Worm (Caenorhabditis elegans): ENCODE data around the gene F56H9.9.

DNA sequence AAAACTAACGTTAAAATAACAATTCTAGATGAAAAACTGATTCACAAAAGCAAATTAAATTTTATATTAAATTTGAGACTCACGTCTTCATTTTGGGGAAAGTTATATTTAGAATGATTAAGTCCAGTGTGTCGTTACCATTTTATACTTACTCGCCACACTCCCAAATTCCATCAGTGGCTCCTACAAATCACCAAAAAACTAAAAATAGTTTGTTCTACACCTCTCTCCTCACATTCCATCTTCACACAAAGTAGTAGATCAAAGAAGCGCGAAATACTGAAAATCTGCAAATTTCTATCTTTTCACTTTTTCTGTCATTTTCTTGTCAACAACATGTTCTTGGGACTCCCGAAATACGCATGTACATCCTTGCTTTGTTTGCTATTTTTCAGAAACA lies 15.4 kb downstream of the F56H9.9 start, which contains the start of gene ZC116.5:
- TF ChIP-seq mdl-1 (tag; optimal IDR thresholded peaks at IDR 0.05) = no peak
- no peak for TF ChIP-seq lin-15B (tag; optimal IDR thresholded peaks at IDR 0.05)
- TF ChIP-seq fkh-10 (GFP tag; optimal IDR thresholded peaks at IDR 0.05) = no peak
- no peak for TF ChIP-seq ZK546.5 (tag; optimal IDR thresholded peaks at IDR 0.05)
- TF ChIP-seq lsy-12 (tag; optimal IDR thresholded peaks at IDR 0.05) = no peak
- no peak for TF ChIP-seq eor-1 (tag; optimal IDR thresholded peaks at IDR 0.05)
- no peak for TF ChIP-seq pha-4 (tag; optimal IDR thresholded peaks at IDR 0.05)
- no peak for TF ChIP-seq ama-1 (optimal IDR thresholded peaks at IDR 0.05)
- no peak for TF ChIP-seq snpc-4 (tag; optimal IDR thresholded peaks at IDR 0.05)
- TF ChIP-seq nhr-77 (tag; optimal IDR thresholded peaks at IDR 0.05) = no peak
- TF ChIP-seq nhr-237 (tag; optimal IDR thresholded peaks at IDR 0.05) = no peak
- no peak for TF ChIP-seq ceh-16 (tag; optimal IDR thresholded peaks at IDR 0.05)
- TF ChIP-seq sea-2 (GFP tag; optimal IDR thresholded peaks at IDR 0.05) = no peak

Measured in whole organism, L3 larva.